Worm (Caenorhabditis elegans): ENCODE measurements around the gene T01H3.3.
A peak's percentile ranks its signal among the peaks of the same experiment; 100 is the strongest.

Gene T01H3.3

ce11 chrII:7888759-7889158 is 15.1 kb upstream of the T01H3.3 start (continued):
- TF ChIP-seq lin-39 (tag; optimal IDR thresholded peaks at IDR 0.05) (no peak), mef-2 (tag; optimal IDR thresholded peaks at IDR 0.05) (no peak), vab-15 (tag; optimal IDR thresholded peaks at IDR 0.05) (no peak), unc-62 (GFP tag; optimal IDR thresholded peaks at IDR 0.05) (no peak), nhr-12 (tag; optimal IDR thresholded peaks at IDR 0.05) (no peak), fkh-4 (tag; optimal IDR thresholded peaks at IDR 0.05; ENCODE audit: borderline replicate concordance) (no peak), mdl-1 (tag; optimal IDR thresholded peaks at IDR 0.05) (no peak), irx-1 (tag; optimal IDR thresholded peaks at IDR 0.05) (peak; percentile 24), egl-27 (tag; optimal IDR thresholded peaks at IDR 0.05) (no peak), lsy-2 (tag; optimal IDR thresholded peaks at IDR 0.05) (peak; percentile 0 to 28), nhr-84 (tag; optimal IDR thresholded peaks at IDR 0.05) (no peak), lin-35 (GFP tag; optimal IDR thresholded peaks at IDR 0.05) (peak; percentile 5 to 12), isw-1 (GFP tag; IDR thresholded peaks at IDR 0.05) (no peak), fos-1 (tag; optimal IDR thresholded peaks at IDR 0.05) (no peak), lin-14 (GFP tag; optimal IDR thresholded peaks at IDR 0.05) (peak; percentile 44), ets-5 (GFP tag; IDR thresholded peaks at IDR 0.05) (no peak), snpc-4 (tag; optimal IDR thresholded peaks at IDR 0.05) (no peak), nhr-19 (GFP tag; conservative IDR thresholded peaks at IDR 0.05) (0 out of 2 replicates have a peak, but pooled peaks have one; percentile 3), pag-3 (tag; optimal IDR thresholded peaks at IDR 0.05; ENCODE audit: borderline replicate concordance, insufficient read depth) (no peak), mab-9 (GFP tag; IDR thresholded peaks at IDR 0.05) (no peak), ztf-4 (tag; optimal IDR thresholded peaks at IDR 0.05) (no peak), lir-3 (tag; optimal IDR thresholded peaks at IDR 0.05; ENCODE audit: poor library complexity) (no peak), C16A3.4 (tag; optimal IDR thresholded peaks at IDR 0.05) (no peak), sox-4 (tag; optimal IDR thresholded peaks at IDR 0.05) (no peak), zip-4 (GFP tag; optimal IDR thresholded peaks at IDR 0.05) (no peak), tlp-1 (tag; optimal IDR thresholded peaks at IDR 0.05) (no peak), rnt-1 (tag; optimal IDR thresholded peaks at IDR 0.05) (no peak), nhr-85 (tag) (no peak), hpl-2 (GFP tag; optimal IDR thresholded peaks at IDR 0.05) (no peak), mep-1 (tag; optimal IDR thresholded peaks at IDR 0.05) (peak; percentile 11), lin-13 (GFP tag; optimal IDR thresholded peaks at IDR 0.05) (peak; percentile 23), ceh-82 (tag; optimal IDR thresholded peaks at IDR 0.05) (no peak), dpl-1 (GFP tag; optimal IDR thresholded peaks at IDR 0.05) (no peak), pqm-1 (tag; optimal IDR thresholded peaks at IDR 0.05) (no peak), jun-1 (tag; optimal IDR thresholded peaks at IDR 0.05) (no peak), sup-37 (GFP tag; optimal IDR thresholded peaks at IDR 0.05) (no peak), sptf-1 (tag; optimal IDR thresholded peaks at IDR 0.05) (no peak), xbp-1 (tag; optimal IDR thresholded peaks at IDR 0.05) (peak; percentile 8), nhr-76 (tag; optimal IDR thresholded peaks at IDR 0.05) (no peak), efl-1 (optimal IDR thresholded peaks at IDR 0.05) (peak in 1 of 2 experiments; percentile 17), efl-1 (GFP tag; optimal IDR thresholded peaks at IDR 0.05 in 1 of 2) (no peak), nhr-28 (tag; optimal IDR thresholded peaks at IDR 0.05) (no peak), F16B12.6 (tag; optimal IDR thresholded peaks at IDR 0.05) (no peak), lin-15B (tag; optimal IDR thresholded peaks at IDR 0.05) (no peak), ceh-8 (GFP tag; optimal IDR thresholded peaks at IDR 0.05) (no peak), tbx-2 (tag; optimal IDR thresholded peaks at IDR 0.05) (no peak), pax-3 (tag; optimal IDR thresholded peaks at IDR 0.05) (no peak), C04F5.9 (tag; optimal IDR thresholded peaks at IDR 0.05) (no peak)

All from whole organism, L1 larva.